Worm (Caenorhabditis elegans): ENCODE results near the gene Y54G2A.44.

Y54G2A.44 gene

DNA sequence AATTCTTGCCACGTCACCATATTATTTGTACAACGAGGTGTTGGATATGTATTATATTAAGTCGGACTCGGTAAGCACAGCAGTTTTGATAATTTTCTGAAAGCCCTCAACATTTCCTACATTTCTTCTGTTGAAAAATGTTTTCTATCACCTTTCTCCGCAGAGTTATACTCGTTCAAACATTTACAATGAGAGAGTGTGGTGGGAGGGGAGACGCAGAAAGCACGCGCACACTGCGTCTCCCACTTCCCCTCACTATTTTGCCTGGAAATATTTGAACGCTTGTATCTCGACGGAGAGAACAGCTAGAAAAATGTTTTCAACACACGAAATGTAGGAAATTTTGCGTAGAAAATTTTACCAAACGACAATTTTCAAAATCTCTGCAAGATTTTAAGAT is 37.5 kb upstream of the Y54G2A.44 start:
- TF ChIP-seq ama-1 (optimal IDR thresholded peaks at IDR 0.05) (no peak), egl-5 (tag; optimal IDR thresholded peaks at IDR 0.05) (no peak), nhr-43 (tag; optimal IDR thresholded peaks at IDR 0.05; ENCODE audit: poor library complexity, severe bottlenecking) (no peak), mml-1 (tag; optimal IDR thresholded peaks at IDR 0.05) (no peak), nhr-12 (tag; optimal IDR thresholded peaks at IDR 0.05) (no peak), nhr-67 (tag; optimal IDR thresholded peaks at IDR 0.05) (no peak), R02D3.7 (tag; optimal IDR thresholded peaks at IDR 0.05) (no peak), unc-39 (tag; optimal IDR thresholded peaks at IDR 0.05) (no peak), mdl-1 (tag; optimal IDR thresholded peaks at IDR 0.05) (no peak), hmg-11 (tag; optimal IDR thresholded peaks at IDR 0.05) (no peak), nhr-76 (tag; optimal IDR thresholded peaks at IDR 0.05) (no peak), aly-2 (tag; optimal IDR thresholded peaks at IDR 0.05) (no peak), egl-27 (tag; optimal IDR thresholded peaks at IDR 0.05) (no peak), pqm-1 (tag; optimal IDR thresholded peaks at IDR 0.05) (no peak), elt-1 (tag; optimal IDR thresholded peaks at IDR 0.05) (no peak), lsy-12 (tag; optimal IDR thresholded peaks at IDR 0.05) (no peak), lin-39 (tag; optimal IDR thresholded peaks at IDR 0.05) (no peak), nhr-11 (tag; optimal IDR thresholded peaks at IDR 0.05) (no peak), tbx-2 (tag; optimal IDR thresholded peaks at IDR 0.05) (no peak)

DNA sequence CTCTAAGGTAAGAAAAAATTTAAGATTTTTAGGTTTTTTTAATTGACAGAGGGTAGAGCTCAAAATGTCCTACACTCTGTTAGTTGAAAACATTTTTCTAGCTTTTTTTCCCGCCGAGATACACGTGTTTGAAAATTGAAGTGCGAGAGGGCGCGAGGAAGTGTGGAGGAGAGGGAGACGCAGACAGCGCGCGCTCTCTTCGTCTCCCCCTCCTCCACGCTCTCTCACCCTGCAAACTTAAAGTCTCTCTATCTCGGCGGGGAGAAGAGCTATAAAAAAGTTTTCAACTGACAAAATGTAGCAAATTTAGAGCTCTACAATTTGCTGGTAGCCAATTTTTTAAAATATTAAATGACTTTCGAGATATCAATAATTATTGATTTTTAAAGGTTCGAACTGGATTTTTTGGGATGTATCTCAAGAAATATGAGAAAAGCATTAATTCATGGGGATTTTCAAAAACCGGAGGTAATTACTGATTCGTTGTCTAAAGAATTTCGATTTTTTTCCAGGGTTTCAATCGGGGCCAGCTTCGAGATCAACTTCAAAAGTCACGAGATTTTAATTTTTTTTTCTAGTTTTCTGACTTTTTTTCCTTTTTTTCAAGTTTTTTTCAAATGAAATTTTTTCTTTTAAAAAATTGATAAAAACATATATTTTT is 36.5 kb upstream of the Y54G2A.44 start:
- TF ChIP-seq nhr-237 (tag; optimal IDR thresholded peaks at IDR 0.05), result no peak
- TF ChIP-seq ztf-11 (tag; optimal IDR thresholded peaks at IDR 0.05), result no peak
- no peak for TF ChIP-seq jun-1 (tag; optimal IDR thresholded peaks at IDR 0.05)
- no peak for TF ChIP-seq snpc-4 (tag; optimal IDR thresholded peaks at IDR 0.05)
- no peak for TF ChIP-seq elt-2 (tag; optimal IDR thresholded peaks at IDR 0.05)
- no peak for TF ChIP-seq pha-4 (tag; optimal IDR thresholded peaks at IDR 0.05)

DNA sequence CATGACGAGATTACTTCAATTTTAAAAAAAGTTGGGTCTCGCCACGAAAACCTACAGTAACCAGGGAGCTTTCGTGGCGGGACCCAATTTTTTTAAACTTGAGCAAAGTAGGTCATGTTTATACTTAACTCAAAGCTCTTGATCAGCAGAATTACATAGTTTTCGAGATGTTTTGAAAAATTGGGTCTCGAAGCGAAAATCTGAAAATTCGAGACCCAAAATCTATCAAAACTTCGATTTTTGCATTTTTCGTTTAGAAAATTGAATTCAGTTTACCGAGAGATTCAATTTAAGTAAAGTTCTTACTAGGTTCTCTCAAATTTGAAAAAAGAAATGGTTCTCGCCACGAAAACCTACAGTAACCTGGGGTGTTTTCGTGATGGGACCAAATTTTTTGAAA is 31.6 kb upstream of the Y54G2A.44 start:
- no peak for TF ChIP-seq nhr-67 (tag; optimal IDR thresholded peaks at IDR 0.05)
- TF ChIP-seq nhr-28 (tag; optimal IDR thresholded peaks at IDR 0.05), result no peak
- no peak for TF ChIP-seq nhr-76 (tag; optimal IDR thresholded peaks at IDR 0.05)
- TF ChIP-seq eor-1 (tag; optimal IDR thresholded peaks at IDR 0.05), result no peak
- no peak for TF ChIP-seq sea-2 (GFP tag; optimal IDR thresholded peaks at IDR 0.05)
- TF ChIP-seq skn-1 (tag; optimal IDR thresholded peaks at IDR 0.05), result no peak

DNA sequence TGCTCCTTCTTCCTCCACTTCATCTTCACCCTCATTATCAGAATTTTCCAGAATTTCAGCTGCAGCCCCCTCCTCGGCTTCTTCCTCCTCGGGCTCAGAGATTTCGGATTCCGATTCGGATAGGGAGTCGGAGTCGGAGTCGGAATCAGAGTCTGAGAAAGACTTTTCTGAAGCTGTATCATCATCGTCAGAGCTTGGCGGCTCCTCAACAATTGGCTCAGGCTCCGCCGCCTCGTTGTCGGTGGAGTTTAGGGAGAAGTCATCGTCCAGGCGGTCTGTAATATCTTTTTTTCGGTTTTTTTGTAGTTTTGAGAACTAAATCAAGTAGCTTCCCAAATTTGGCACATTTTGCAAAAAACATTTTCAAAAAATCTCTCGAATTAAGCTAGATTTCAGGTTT is 30.8 kb upstream of the Y54G2A.44 start:
- TF ChIP-seq ama-1 (optimal IDR thresholded peaks at IDR 0.05), result peak; percentile 2
- TF ChIP-seq ztf-11 (tag; optimal IDR thresholded peaks at IDR 0.05), result no peak
- TF ChIP-seq lsy-12 (tag; optimal IDR thresholded peaks at IDR 0.05), result peak; percentile 32

DNA sequence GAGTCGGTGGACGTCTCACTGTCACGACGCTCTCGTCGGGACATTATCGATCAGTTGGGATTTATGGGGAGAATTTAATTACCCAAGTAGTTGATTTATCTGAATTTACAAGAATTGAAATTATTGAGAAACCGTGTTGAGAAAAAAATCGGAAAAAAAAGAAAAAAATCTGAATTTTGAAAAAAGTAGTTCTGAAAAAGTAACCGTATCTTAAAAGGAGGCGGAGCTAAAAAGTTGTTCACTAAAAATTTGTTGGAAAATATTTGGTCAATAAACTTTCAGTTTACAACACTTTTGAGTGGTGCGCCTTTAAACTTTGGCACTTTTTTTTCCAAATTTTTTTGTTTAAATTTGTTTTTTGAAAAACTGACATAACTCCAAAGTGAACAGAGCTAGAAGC is 30.0 kb upstream of the Y54G2A.44 start, which contains the start of gene Y54G2A.11:
Gene Y54G2A.11 (minus strand): TSS at position 101 of the 400 bp plus-strand sequence.
- TF ChIP-seq ztf-4 (tag; optimal IDR thresholded peaks at IDR 0.05) (no peak), ztf-11 (tag; optimal IDR thresholded peaks at IDR 0.05) (no peak), elt-1 (tag; optimal IDR thresholded peaks at IDR 0.05) (no peak), nhr-25 (tag; optimal IDR thresholded peaks at IDR 0.05) (no peak), skn-1 (tag; optimal IDR thresholded peaks at IDR 0.05) (no peak), fkh-2 (tag; optimal IDR thresholded peaks at IDR 0.05) (no peak), mdl-1 (tag; optimal IDR thresholded peaks at IDR 0.05) (no peak), zag-1 (tag; optimal IDR thresholded peaks at IDR 0.05) (no peak)

DNA sequence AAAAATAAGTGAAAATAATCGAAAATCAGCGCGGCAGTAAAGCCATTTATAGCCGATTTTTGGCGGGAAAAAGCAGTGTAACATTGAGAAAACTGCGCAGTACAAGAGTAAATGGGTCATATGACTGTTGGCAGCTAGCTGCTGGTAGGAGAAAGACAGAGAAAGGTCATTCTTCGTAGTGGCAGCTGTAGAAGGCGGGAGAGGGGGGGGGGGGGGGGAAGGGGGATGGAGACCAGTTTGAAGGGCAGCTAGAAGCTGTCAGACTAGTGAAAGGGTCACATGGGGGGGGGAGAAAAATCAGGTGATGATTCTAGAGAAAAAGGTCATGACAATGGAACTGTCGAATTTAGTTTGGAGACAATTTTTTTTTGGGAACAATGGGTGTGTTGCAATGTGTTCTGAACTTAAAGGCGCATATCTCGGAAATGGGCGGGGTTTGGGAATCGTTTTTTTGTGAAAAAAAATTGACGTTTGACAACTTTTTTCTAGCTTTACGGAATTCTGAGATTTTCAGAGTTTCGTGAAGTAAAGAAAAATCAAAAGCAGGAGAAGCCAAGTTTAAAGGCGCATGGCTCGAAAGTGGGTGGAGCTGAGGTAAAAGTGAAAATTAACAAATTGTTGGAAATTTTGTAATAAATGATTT is 29.3 kb upstream of the Y54G2A.44 start:
- no peak for TF ChIP-seq lin-15B (tag; optimal IDR thresholded peaks at IDR 0.05)
- TF ChIP-seq lsy-12 (tag; optimal IDR thresholded peaks at IDR 0.05), result peak; percentile 8
- no peak for TF ChIP-seq zag-1 (tag; optimal IDR thresholded peaks at IDR 0.05)
- TF ChIP-seq ama-1 (optimal IDR thresholded peaks at IDR 0.05), result peak; percentile 29
- no peak for TF ChIP-seq fkh-2 (tag; optimal IDR thresholded peaks at IDR 0.05)
- no peak for TF ChIP-seq nfya-1 (tag; optimal IDR thresholded peaks at IDR 0.05; ENCODE audit: insufficient read depth)
- no peak for TF ChIP-seq unc-39 (tag; optimal IDR thresholded peaks at IDR 0.05)
- peak; percentile 36 for TF ChIP-seq nhr-43 (tag; optimal IDR thresholded peaks at IDR 0.05; ENCODE audit: poor library complexity, severe bottlenecking)
- no peak for TF ChIP-seq ztf-4 (tag; optimal IDR thresholded peaks at IDR 0.05)
- TF ChIP-seq nhr-25 (tag; optimal IDR thresholded peaks at IDR 0.05), result peak; percentile 77
- TF ChIP-seq ztf-11 (tag; optimal IDR thresholded peaks at IDR 0.05), result no peak

All from whole organism, L3 larva.